Fruit fly (Drosophila melanogaster) whole organism, embryonic: ENCODE results near the gene CG7579.

Experiments used
- Antp ChIP-seq: fragments of 200-800 bp; sonication (Bioruptor generic); optimal IDR thresholded peaks from 3 replicates; lab custom pipeline; 2016; ENCODE audit warnings: missing biosample characterization, missing genetic modification characterization
- Atf3 ChIP-seq: fragments of 200-800 bp; sonication (Bioruptor generic); optimal IDR thresholded peaks from 3 replicates; lab custom pipeline; 2016; ENCODE audit warnings: missing biosample characterization, missing genetic modification characterization
- Bdp1 ChIP-seq: fragments of 200-800 bp; sonication (Bioruptor generic); optimal IDR thresholded peaks from 3 replicates; lab custom pipeline; 2016; ENCODE audit warnings: missing biosample characterization, missing genetic modification characterization
- Bgb ChIP-seq: fragments of 200-800 bp; sonication (Bioruptor generic); IDR thresholded peaks from 2 replicates; pipeline ENCODE4 v1.3.6; 2022; ENCODE audit warnings: missing biosample characterization, missing genetic modification characterization; ENCODE audit not compliant: partially characterized antibody
- Blimp-1 ChIP-seq: fragments of 200-800 bp; sonication (Bioruptor generic); optimal IDR thresholded peaks from 3 replicates; lab custom pipeline; 2018; ENCODE audit warnings: missing biosample characterization, missing genetic modification characterization, mild to moderate bottlenecking, moderate library complexity, missing genetic modification reagents
- CG10543 ChIP-seq: fragments of 200-800 bp; sonication (Bioruptor generic); optimal IDR thresholded peaks from 3 replicates; lab custom pipeline; 2017; ENCODE audit warnings: missing biosample characterization, mild to moderate bottlenecking, missing genetic modification characterization, moderate library complexity
- CG13287 ChIP-seq: fragments of 200-800 bp; sonication (Bioruptor generic); IDR thresholded peaks from 2 replicates; pipeline ENCODE4 v1.3.6; 2022; ENCODE audit warnings: missing biosample characterization, missing genetic modification characterization; ENCODE audit not compliant: partially characterized antibody
- CG14014 ChIP-seq: fragments of 200-800 bp; sonication (Bioruptor generic); IDR thresholded peaks from 2 replicates; pipeline ENCODE4 v1.3.6; 2022; ENCODE audit warnings: missing biosample characterization, missing genetic modification characterization
- CG14050 ChIP-seq: fragments of 200-800 bp; sonication (Bioruptor generic); IDR thresholded peaks from 3 replicates; pipeline ENCODE4 v1.3.6; 2022; ENCODE audit warnings: missing biosample characterization, missing genetic modification characterization
- CG15601 ChIP-seq: fragments of 200-800 bp; sonication (Bioruptor generic); optimal IDR thresholded peaks from 3 replicates; lab custom pipeline; 2019; ENCODE audit warnings: missing biosample characterization, mild to moderate bottlenecking, missing genetic modification characterization, moderate library complexity
- CG17802 ChIP-seq: fragments of 200-800 bp; sonication (Bioruptor generic); optimal IDR thresholded peaks from 2 replicates; lab custom pipeline; 2018; ENCODE audit warnings: missing biosample characterization, mild to moderate bottlenecking, missing genetic modification characterization, moderate library complexity
- CG3163 ChIP-seq: fragments of 200-800 bp; sonication (Bioruptor generic); optimal IDR thresholded peaks from 3 replicates; lab custom pipeline; 2016; ENCODE audit warnings: missing biosample characterization, missing genetic modification characterization
- CG33557 ChIP-seq: fragments of 200-800 bp; sonication (Bioruptor generic); optimal IDR thresholded peaks from 2 replicates; lab custom pipeline; 2019; ENCODE audit warnings: missing biosample characterization, mild to moderate bottlenecking, missing genetic modification characterization, moderate library complexity
- CG3995 ChIP-seq: fragments of 200-800 bp; sonication (Bioruptor generic); optimal IDR thresholded peaks from 3 replicates; lab custom pipeline; 2016; ENCODE audit warnings: missing biosample characterization, missing genetic modification characterization
- CG6813 ChIP-seq: fragments of 200-800 bp; sonication (Bioruptor generic); optimal IDR thresholded peaks from 2 replicates; lab custom pipeline; 2017; ENCODE audit warnings: missing biosample characterization, missing genetic modification characterization, mild to moderate bottlenecking, moderate library complexity, missing genetic modification reagents
- CG7839 ChIP-seq: fragments of 200-800 bp; sonication (Bioruptor generic); optimal IDR thresholded peaks from 3 replicates; lab custom pipeline; 2018; ENCODE audit warnings: missing biosample characterization, mild to moderate bottlenecking, missing genetic modification characterization, moderate library complexity
- CG9215 ChIP-seq: fragments of 200-800 bp; sonication (Bioruptor generic); IDR thresholded peaks from 2 replicates; pipeline ENCODE4 v1.3.6; 2022; ENCODE audit warnings: missing biosample characterization, missing genetic modification characterization
- CG9727 ChIP-seq: fragments of 200-800 bp; sonication (Bioruptor generic); optimal IDR thresholded peaks from 3 replicates; lab custom pipeline; 2017; ENCODE audit warnings: missing biosample characterization, mild to moderate bottlenecking, missing genetic modification characterization
- CrebB ChIP-seq: fragments of 200-800 bp; sonication (Bioruptor generic); optimal IDR thresholded peaks from 3 replicates; lab custom pipeline; 2018; ENCODE audit warnings: missing biosample characterization, mild to moderate bottlenecking, missing genetic modification characterization
- GATAe ChIP-seq: fragments of 200-800 bp; sonication (Bioruptor generic); conservative IDR thresholded peaks from 2 replicates; pipeline ENCODE4 v1.3.6; 2022; ENCODE audit warnings: missing biosample characterization, missing genetic modification characterization
- HLH54F ChIP-seq: fragments of 200-800 bp; sonication (Bioruptor generic); optimal IDR thresholded peaks from 3 replicates; lab custom pipeline; 2016; ENCODE audit warnings: missing biosample characterization, missing genetic modification characterization
- Hr78 ChIP-seq, 2 experiments: fragments of 200-800 bp in 1 of 2; fragments of >200 bp in 1 of 2; sonication (Bioruptor generic) in 1 of 2; optimal IDR thresholded peaks; 2 replicates each; lab custom pipeline; 2017 to 2019; ENCODE audit warnings: missing biosample characterization in 2 of 2, missing genetic modification characterization in 2 of 2, mild to moderate bottlenecking in 1 of 2, moderate library complexity in 1 of 2
- NK7.1 ChIP-seq: fragments of 200-800 bp; sonication (Bioruptor generic); optimal IDR thresholded peaks from 3 replicates; lab custom pipeline; 2016; ENCODE audit warnings: missing biosample characterization, missing genetic modification characterization
- Nf-YA ChIP-seq: fragments of 200-800 bp; sonication (Bioruptor generic); IDR thresholded peaks from 2 replicates; pipeline ENCODE4 v1.3.6; 2022; ENCODE audit warnings: missing biosample characterization, missing genetic modification characterization
- Ssrp ChIP-seq: fragments of 200-800 bp; sonication (Bioruptor generic); optimal IDR thresholded peaks from 2 replicates; lab custom pipeline; 2018; ENCODE audit warnings: missing biosample characterization, mild to moderate bottlenecking, missing genetic modification characterization, moderate library complexity
- ab ChIP-seq: fragments of 200-800 bp; sonication (Bioruptor generic); optimal IDR thresholded peaks from 2 replicates; lab custom pipeline; 2016; ENCODE audit warnings: missing biosample characterization, missing genetic modification characterization
- ase ChIP-seq: fragments of 200-800 bp; sonication (Bioruptor generic); IDR thresholded peaks from 3 replicates; pipeline ENCODE4 v1.3.6; 2022; ENCODE audit warnings: missing biosample characterization, missing genetic modification characterization
- ato ChIP-seq: fragments of 200-800 bp; sonication (Bioruptor generic); IDR thresholded peaks from 2 replicates; pipeline ENCODE4 v1.3.6; 2022; ENCODE audit warnings: missing biosample characterization, missing genetic modification characterization; ENCODE audit not compliant: partially characterized antibody
- bcd ChIP-seq: fragments of 200-800 bp; sonication (Bioruptor generic); optimal IDR thresholded peaks from 2 replicates; lab custom pipeline; 2017; ENCODE audit warnings: missing biosample characterization, mild to moderate bottlenecking, missing genetic modification characterization
- chif ChIP-seq, 2 experiments: fragments of 200-800 bp; sonication (Bioruptor generic); optimal IDR thresholded peaks; 3 replicates each; lab custom pipeline; 2016; ENCODE audit warnings: missing biosample characterization in 2 of 2, missing genetic modification characterization in 2 of 2
- ci ChIP-seq: fragments of 200-800 bp; sonication (Bioruptor generic); IDR thresholded peaks from 3 replicates; pipeline ENCODE4 v1.3.6; 2022; ENCODE audit warnings: missing biosample characterization, missing genetic modification characterization
- corto ChIP-seq: fragments of 200-800 bp; sonication (Bioruptor generic); optimal IDR thresholded peaks from 2 replicates; lab custom pipeline; 2016; ENCODE audit warnings: missing biosample characterization, mild to moderate bottlenecking, missing genetic modification characterization, moderate library complexity
- cwo ChIP-seq: fragments of 200-800 bp; sonication (Bioruptor generic); optimal IDR thresholded peaks from 3 replicates; lab custom pipeline; 2017; ENCODE audit warnings: missing biosample characterization, missing genetic modification characterization, mild to moderate bottlenecking, moderate library complexity, missing genetic modification reagents
- dysf ChIP-seq: fragments of 200-800 bp; sonication (Bioruptor generic); IDR thresholded peaks from 3 replicates; pipeline ENCODE4 v1.3.6; 2022; ENCODE audit warnings: missing biosample characterization, missing genetic modification characterization
- ewg ChIP-seq: fragments of 200-800 bp; sonication (Bioruptor generic); optimal IDR thresholded peaks from 3 replicates; lab custom pipeline; 2017; ENCODE audit warnings: mild to moderate bottlenecking, missing biosample characterization, missing genetic modification reagents, missing genetic modification characterization
- gcm2 ChIP-seq: fragments of 200-800 bp; sonication (Bioruptor generic); optimal IDR thresholded peaks from 2 replicates; lab custom pipeline; 2016; ENCODE audit warnings: missing biosample characterization, missing genetic modification characterization
- gsb ChIP-seq: fragments of 200-800 bp; sonication (Bioruptor generic); IDR thresholded peaks from 2 replicates; pipeline ENCODE4 v1.3.6; 2022; ENCODE audit warnings: missing biosample characterization, missing genetic modification characterization
- hb ChIP-seq: fragments of 200-800 bp; sonication (Bioruptor generic); IDR thresholded peaks from 3 replicates; pipeline ENCODE4 v1.3.6; 2022; ENCODE audit warnings: missing biosample characterization, missing genetic modification characterization; ENCODE audit not compliant: partially characterized antibody
- klu ChIP-seq: fragments of 200-800 bp; sonication (Bioruptor generic); IDR thresholded peaks from 2 replicates; pipeline ENCODE4 v1.3.6; 2022; ENCODE audit warnings: missing biosample characterization, missing genetic modification characterization
- lbe ChIP-seq: fragments of 200-800 bp; sonication (Bioruptor generic); optimal IDR thresholded peaks from 2 replicates; lab custom pipeline; 2016; ENCODE audit warnings: missing biosample characterization, mild to moderate bottlenecking, missing genetic modification characterization
- pros ChIP-seq: fragments of 200-800 bp; sonication (Bioruptor generic); optimal IDR thresholded peaks from 3 replicates; lab custom pipeline; 2019; ENCODE audit warnings: missing biosample characterization, mild to moderate bottlenecking, missing genetic modification characterization, moderate library complexity
- sc ChIP-seq, 3 experiments: fragments of >200 bp in 2 of 3; fragments of 200-800 bp in 1 of 3; sonication (Bioruptor generic) in 1 of 3; optimal IDR thresholded peaks; 2 replicates in 2 of 3; 3 replicates in 1 of 3; lab custom pipeline; 2017; ENCODE audit warnings: mild to moderate bottlenecking in 1 of 3, missing biosample characterization in 1 of 3, missing genetic modification characterization in 1 of 3, missing genetic modification reagents in 1 of 3
- slp2 ChIP-seq: fragments of 200-800 bp; sonication (Bioruptor generic); optimal IDR thresholded peaks from 2 replicates; lab custom pipeline; 2016; ENCODE audit warnings: missing biosample characterization, missing genetic modification characterization
- sna ChIP-seq: fragments of 200-800 bp; sonication (Bioruptor generic); IDR thresholded peaks from 2 replicates; pipeline ENCODE4 v1.3.6; 2022; ENCODE audit warnings: missing biosample characterization, missing genetic modification characterization; ENCODE audit not compliant: partially characterized antibody
- ssp ChIP-seq: fragments of 200-800 bp; sonication (Bioruptor generic); IDR thresholded peaks from 2 replicates; pipeline ENCODE4 v1.3.6; 2022; ENCODE audit warnings: missing biosample characterization, missing genetic modification characterization
- stc ChIP-seq: fragments of 200-800 bp; sonication (Bioruptor generic); IDR thresholded peaks from 2 replicates; pipeline ENCODE4 v1.3.6; 2022; ENCODE audit warnings: missing biosample characterization, missing genetic modification characterization
- tin ChIP-seq: fragments of 200-800 bp; sonication (Bioruptor generic); optimal IDR thresholded peaks from 3 replicates; lab custom pipeline; 2016; ENCODE audit warnings: missing biosample characterization, missing genetic modification characterization
- tll ChIP-seq, 2 experiments: fragments of 200-800 bp in 1 of 2; fragments of >200 bp in 1 of 2; sonication (Bioruptor generic) in 1 of 2; optimal IDR thresholded peaks; 2 replicates each; lab custom pipeline; 2017 to 2019; ENCODE audit warnings: missing biosample characterization in 2 of 2, missing genetic modification characterization in 2 of 2, mild to moderate bottlenecking in 1 of 2, moderate library complexity in 1 of 2
- tna ChIP-seq: fragments of 200-800 bp; sonication (Bioruptor generic); IDR thresholded peaks from 2 replicates; pipeline ENCODE4 v1.3.6; 2022; ENCODE audit warnings: missing biosample characterization, missing genetic modification characterization; ENCODE audit not compliant: partially characterized antibody
- tup ChIP-seq: fragments of 200-800 bp; sonication (Bioruptor generic); optimal IDR thresholded peaks from 2 replicates; lab custom pipeline; 2016; ENCODE audit warnings: missing biosample characterization, mild to moderate bottlenecking, missing genetic modification characterization, moderate library complexity

The CG7579 gene

dm6 chr3L:15706199-15706598, 23.0 kb upstream of the CG7579 start (continued):
- TF ChIP-seq tll (GFP tag; optimal IDR thresholded peaks at IDR 0.05; lab: Kevin White, UChicago), result no peak
- no peak for TF ChIP-seq HLH54F (GFP tag; lab: Kevin White, UChicago)
- TF ChIP-seq Blimp-1 (GFP tag; lab: Kevin White, UChicago), result peak; percentile 72
- no peak for TF ChIP-seq CG9215 (GFP tag; lab: Robert Waterston, UW)
- no peak for TF ChIP-seq NK7.1 (GFP tag; lab: Kevin White, UChicago)
- no peak for TF ChIP-seq corto (GFP tag; lab: Kevin White, UChicago)
- TF ChIP-seq chif (GFP tag; optimal IDR thresholded peaks at IDR 0.05; lab: Kevin White, UChicago), result no peak
- TF ChIP-seq CG9727 (GFP tag; lab: Kevin White, UChicago), result peak; percentile 1
- TF ChIP-seq lbe (GFP tag; lab: Kevin White, UChicago), result no peak
- no peak for TF ChIP-seq Bdp1
- TF ChIP-seq Nf-YA (GFP tag; lab: Robert Waterston, UW), result no peak
- no peak for TF ChIP-seq CG17802
- no peak for TF ChIP-seq CG3995 (GFP tag; lab: Kevin White, UChicago)
- TF ChIP-seq dysf (GFP tag; lab: Robert Waterston, UW), result no peak
- no peak for TF ChIP-seq Antp (GFP tag; lab: Kevin White, UChicago)
- no peak for TF ChIP-seq hb (GFP tag; lab: Robert Waterston, UW)
- no peak for TF ChIP-seq CG13287 (GFP tag; lab: Robert Waterston, UW)
- no peak for TF ChIP-seq tup (GFP tag; lab: Kevin White, UChicago)
- no peak for TF ChIP-seq Atf3
- TF ChIP-seq pros (GFP tag; lab: Kevin White, UChicago), result no peak
- no peak for TF ChIP-seq CG7839 (tag; lab: Kevin White, UChicago)
- TF ChIP-seq tna (GFP tag; lab: Robert Waterston, UW), result no peak
- TF ChIP-seq CG6813, result peak; percentile 21
- no peak for TF ChIP-seq Ssrp (tag; lab: Kevin White, UChicago)
- TF ChIP-seq CG10543, result peak; percentile 34
- TF ChIP-seq ab (GFP tag; lab: Kevin White, UChicago), result no peak
- no peak for TF ChIP-seq cwo (GFP tag; lab: Kevin White, UChicago)
- TF ChIP-seq klu (GFP tag; lab: Robert Waterston, UW), result no peak
- peak; percentile 53 for TF ChIP-seq CG33557 (GFP tag; lab: Kevin White, UChicago)
- no peak for TF ChIP-seq ssp
- TF ChIP-seq GATAe (GFP tag; lab: Robert Waterston, UW), result no peak
- TF ChIP-seq CG3163 (GFP tag; lab: Kevin White, UChicago), result no peak
- TF ChIP-seq Hr78 (GFP tag; optimal IDR thresholded peaks at IDR 0.05; lab: Kevin White, UChicago), result peak in 1 of 2 experiments; percentile 59
- no peak for TF ChIP-seq slp2 (GFP tag; lab: Kevin White, UChicago)
- TF ChIP-seq Bgb (GFP tag; lab: Robert Waterston, UW), result no peak
- no peak for TF ChIP-seq CrebB
- no peak for TF ChIP-seq ato (GFP tag; lab: Robert Waterston, UW)
- no peak for TF ChIP-seq CG14050
- no peak; the same call in 2 of the 3 replicates for TF ChIP-seq ci (GFP tag; lab: Robert Waterston, UW)
- peak; percentile 47 for TF ChIP-seq CG15601
- TF ChIP-seq bcd (GFP tag; lab: Kevin White, UChicago), result no peak
- no peak for TF ChIP-seq gsb
- no peak for TF ChIP-seq CG14014
- TF ChIP-seq sc (optimal IDR thresholded peaks at IDR 0.05; lab: Kevin White, UChicago), result no peak
- no peak for TF ChIP-seq sc (GFP tag; optimal IDR thresholded peaks at IDR 0.05; lab: Kevin White, UChicago)
- no peak for TF ChIP-seq ewg (GFP tag; lab: Kevin White, UChicago)
- TF ChIP-seq tin (GFP tag; lab: Kevin White, UChicago), result no peak
- TF ChIP-seq stc, result no peak
- TF ChIP-seq ase (GFP tag; lab: Robert Waterston, UW), result no peak
- no peak for TF ChIP-seq gcm2 (GFP tag; lab: Kevin White, UChicago)
- TF ChIP-seq sna (GFP tag; lab: Robert Waterston, UW), result no peak
